Worm (Caenorhabditis elegans): ENCODE data around the gene dkf-2.

The dkf-2 gene

DNA sequence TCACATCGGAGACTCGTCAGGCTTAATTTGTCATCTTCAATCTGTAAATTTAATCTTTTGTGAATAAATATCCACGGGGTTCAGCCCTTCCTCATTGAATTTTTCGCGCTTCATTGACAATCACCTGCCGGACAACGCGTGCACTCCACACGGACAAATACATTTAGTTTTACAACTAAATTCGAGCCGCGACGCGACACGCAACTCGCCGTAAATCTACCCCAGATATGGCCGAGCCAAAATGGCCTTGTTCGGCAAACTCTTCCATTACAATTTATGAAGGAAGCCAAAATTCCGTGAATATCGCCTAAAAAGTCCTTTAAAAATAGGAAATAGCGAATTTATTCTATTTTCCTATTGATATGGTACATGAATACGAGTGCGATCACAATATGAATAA, 2.6 kb upstream of the dkf-2 start:
- TF ChIP-seq unc-62 (GFP tag; optimal IDR thresholded peaks at IDR 0.05), result no peak

DNA sequence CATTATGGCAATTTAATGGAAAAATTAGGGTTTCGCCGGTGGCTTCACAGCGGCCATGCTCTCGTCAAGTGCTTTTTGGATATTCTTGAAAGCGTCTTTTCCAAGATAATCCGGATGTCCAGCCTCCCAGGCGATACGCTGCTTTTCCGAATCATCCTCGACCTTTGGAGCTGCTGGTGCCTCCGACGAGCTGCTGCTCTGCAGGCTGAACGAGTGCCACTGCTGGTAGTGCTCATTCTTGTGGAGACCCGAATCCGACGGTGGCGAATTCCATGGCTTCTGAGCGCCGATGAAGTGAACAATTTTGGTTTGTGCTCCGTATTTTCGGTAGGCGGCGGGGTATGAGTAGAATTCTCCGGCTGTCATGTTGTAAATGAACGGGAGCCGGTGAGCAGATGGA, 2.2 kb upstream of the dkf-2 start:
- TF ChIP-seq unc-62 (GFP tag; optimal IDR thresholded peaks at IDR 0.05), result no peak

DNA sequence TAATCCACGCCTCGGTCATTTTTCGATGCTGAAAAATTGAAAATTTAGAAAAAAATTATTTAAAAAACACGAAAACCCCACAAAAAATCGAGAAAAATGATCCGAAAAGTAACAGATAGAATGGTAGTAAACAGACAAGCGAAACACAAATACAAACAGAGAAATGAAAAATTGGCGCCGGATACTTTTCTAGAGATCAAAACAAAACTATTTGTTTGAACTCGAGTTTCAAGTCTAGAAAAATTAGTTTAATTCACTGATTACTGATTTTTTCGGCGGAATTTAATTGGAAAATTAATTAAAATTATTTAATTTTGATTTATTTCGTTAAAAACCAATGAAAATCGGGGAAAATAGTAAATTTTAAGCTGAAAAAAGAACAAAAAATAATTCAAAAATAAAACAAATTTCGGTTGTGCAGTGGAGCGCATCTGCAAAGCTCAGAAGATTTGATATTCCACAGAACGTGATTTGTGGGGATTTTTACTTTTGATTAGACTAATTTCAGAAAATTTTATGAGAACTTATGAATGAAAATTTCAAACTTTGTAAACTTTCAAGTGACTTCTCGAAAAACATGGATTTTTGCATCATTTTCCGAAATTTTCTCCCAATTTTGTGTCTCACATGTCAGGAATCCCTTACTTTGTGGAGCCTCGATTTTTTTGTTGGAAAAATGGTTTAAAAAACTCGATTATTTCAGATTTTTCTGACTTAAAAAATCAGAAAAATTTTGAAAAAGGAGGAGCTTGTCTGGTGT, 1.0 kb upstream of the dkf-2 start, which contains the start of gene gyg-2:
TSS of gene gyg-2 (minus strand) at position 28 of the 760 bp plus-strand sequence.
- TF ChIP-seq unc-62 (GFP tag; optimal IDR thresholded peaks at IDR 0.05), result no peak

DNA sequence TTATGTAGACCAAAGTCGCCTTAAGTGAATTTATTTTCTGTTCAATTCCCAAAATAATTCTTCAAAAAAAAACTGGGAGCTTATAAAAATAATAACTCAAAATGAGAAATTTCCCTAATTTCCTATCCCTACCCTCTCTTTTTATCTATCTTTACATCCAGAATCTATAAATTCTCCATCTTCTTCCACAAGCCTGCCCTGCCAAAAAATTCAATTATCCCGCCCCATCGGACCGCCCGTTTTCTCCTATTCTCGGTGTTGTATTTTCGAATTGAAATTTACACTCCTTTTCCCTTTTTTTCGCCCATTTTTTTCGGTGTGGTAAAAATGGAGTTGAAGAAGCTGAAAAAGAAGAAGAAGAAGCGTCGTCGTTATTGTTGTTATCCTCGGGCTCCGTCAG, 2.1 kb downstream of the dkf-2 start:
- no peak for TF ChIP-seq unc-62 (GFP tag; optimal IDR thresholded peaks at IDR 0.05)

DNA sequence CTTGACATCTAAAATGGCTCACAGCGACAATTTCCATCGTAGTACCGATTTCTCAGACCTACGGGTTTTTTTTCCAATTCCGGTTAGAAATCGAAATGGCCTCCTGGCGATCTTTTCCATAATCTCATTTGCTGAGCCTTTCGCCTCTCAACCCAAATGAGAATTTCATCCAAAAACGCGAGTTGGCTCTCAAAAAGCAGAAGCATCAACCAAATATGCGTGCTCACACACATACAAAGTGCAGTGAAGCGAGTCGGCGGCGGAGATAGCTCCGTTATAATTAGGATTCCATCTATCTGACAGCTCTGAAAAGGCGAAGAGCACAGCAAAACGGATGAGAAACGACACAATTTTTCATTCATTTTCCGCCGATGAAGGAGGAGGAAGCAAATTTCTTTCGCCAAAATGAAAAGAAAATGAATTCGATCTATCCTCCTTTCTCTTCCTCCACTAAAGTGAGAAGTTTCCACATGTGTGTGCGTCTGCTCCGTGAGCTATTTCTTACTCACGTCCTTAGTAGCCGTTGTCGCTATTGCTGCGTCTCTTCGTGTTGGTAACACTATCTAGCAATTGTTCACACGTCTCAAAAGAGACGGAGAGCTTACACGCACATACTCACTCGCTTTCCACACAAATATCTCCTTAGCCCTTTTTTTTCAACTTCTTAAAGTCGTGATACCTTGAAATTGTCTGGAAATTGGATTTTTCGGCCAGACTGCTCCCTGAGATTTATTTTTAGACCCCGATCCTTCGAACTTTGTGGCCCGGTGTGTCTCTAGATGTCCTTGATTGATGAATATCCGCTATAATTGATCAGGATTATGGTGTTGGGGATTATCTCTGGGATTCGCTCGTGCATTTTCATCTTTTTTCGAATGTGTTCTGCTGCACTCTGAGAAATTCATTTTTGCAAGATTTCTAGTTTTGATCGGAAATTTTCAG, 4.9 kb downstream of the dkf-2 start:
- TF ChIP-seq unc-62 (GFP tag; optimal IDR thresholded peaks at IDR 0.05), result no peak

DNA sequence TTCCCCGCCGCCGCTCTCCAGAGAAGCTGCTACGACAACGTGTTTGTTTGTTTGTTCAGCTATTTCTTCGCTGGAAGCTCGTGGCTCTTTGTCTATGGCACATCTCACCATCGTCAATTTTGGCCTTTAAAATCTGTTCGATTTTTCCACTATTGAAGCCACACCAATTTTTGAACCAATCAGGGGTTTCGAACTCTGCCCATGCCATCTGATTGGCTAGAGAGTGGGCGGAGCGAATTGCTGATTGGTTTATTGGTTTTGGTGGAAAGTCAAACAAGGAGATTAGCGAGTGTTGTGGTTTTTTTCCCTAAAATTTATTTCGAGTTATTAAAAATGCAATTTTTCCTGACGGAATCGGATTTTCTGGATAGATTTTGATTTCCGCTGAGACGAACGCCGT, 8.7 kb downstream of the dkf-2 start:
- TF ChIP-seq unc-62 (GFP tag; optimal IDR thresholded peaks at IDR 0.05), result no peak

DNA sequence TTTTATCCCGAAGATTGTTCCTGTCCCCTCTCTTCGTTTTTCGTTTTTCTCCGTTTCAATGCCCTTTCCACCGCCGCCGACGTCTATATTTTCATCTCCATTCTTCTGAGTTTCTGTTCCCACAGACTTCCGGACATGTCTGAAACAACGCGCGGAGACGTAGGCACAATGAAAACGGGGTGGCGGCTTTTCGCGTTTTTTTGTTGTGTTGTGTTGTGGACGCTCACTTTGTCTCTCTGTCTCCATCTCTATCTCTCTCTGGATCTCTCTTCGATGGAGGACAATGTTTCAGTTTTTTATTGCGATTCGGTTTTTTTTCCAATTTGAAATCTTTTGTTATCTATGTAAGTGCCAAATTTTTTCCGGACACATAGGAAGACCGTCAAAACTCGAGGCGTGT, 12.5 kb downstream of the dkf-2 start:
- no peak for TF ChIP-seq unc-62 (GFP tag; optimal IDR thresholded peaks at IDR 0.05)

DNA sequence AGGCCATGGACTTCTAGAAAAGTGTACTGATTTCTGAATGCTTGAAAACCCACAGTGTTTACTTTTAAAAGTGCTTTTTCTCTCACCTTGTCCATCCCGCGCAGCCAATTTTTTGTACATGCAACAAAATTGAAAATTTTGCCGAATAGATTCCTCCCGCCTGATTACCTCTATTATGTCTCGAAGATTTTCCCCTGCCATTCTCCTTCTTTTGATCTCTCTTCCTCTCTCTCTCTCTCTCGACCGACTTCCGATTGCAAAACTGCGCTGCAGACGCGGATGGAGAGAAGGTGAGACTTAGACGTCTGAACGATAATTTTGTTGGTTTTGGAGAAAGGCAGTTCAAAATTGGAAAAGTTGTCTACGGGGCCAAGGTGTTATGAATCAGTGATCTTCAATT, 27.0 kb downstream of the dkf-2 start:
- TF ChIP-seq unc-62 (GFP tag; optimal IDR thresholded peaks at IDR 0.05), result no peak

DNA sequence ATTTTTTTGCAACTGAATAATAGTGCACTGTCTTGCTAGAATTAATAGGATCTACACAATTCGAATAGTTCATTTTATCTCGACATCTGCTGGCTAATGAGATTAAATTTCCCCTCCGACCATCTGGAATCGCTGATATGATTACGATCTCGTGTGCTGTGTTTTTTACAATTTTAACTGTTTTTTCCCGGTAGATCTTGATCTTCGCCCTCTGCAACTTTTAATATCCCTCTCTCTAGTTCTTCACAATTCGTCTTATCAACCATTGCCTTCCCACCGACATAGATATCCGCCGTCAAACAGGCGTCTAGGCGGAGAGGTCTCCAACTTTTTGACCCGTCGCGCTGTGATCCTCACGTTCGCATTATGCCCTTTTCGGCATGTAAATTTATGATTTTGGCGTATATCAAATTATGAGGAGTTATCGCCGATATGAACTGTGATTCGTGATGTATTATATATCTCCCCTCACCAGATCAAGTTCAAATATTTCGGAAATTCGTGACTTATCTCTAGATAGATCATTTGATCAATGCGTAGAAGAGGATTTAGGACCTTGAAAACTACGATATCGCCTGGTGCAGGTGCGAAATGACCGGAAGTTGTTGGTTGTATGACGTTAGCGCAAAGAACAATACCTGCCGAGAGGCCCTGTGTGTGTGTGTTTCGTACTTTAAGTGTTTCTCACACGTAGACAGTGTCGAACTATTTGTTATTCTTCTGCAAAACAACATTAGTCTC, 31.3 kb downstream of the dkf-2 start:
- TF ChIP-seq unc-62 (GFP tag; optimal IDR thresholded peaks at IDR 0.05), result no peak

DNA sequence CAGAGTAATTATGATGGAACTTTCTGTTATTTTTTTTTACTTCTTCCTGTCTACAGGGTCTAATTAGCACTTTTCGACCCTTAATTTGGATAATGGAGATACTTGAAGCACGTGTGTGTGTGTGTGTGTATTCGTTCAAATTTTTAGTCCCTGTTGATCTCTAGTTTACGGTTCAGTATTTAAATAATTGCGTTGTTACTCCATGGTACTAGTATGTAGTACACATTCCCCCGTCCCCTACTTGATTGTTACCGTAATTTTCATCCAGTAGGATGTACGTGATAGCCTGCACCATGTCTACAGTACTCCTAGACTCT, 31.8 kb downstream of the dkf-2 start:
- TF ChIP-seq unc-62 (GFP tag; optimal IDR thresholded peaks at IDR 0.05), result no peak

DNA sequence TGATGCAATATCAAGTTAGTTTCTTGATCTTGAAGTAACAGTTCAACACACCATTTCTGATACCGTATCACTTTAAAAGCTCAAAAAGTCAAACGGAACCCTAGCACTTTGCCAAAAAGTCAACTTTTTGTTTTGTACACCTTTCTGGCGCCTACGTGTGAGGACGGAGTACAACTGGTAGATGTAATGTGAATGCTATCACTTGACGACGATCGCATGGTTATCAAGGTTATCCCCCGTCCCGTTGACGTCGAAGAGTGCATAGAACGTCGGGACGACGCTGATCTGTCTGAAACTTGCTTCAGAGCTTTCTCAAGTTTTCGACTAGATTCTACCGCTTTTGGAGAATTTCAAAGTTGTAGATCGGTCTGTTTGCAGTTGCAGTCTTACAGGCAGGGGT, 32.5 kb downstream of the dkf-2 start:
- no peak for TF ChIP-seq unc-62 (GFP tag; optimal IDR thresholded peaks at IDR 0.05)

DNA sequence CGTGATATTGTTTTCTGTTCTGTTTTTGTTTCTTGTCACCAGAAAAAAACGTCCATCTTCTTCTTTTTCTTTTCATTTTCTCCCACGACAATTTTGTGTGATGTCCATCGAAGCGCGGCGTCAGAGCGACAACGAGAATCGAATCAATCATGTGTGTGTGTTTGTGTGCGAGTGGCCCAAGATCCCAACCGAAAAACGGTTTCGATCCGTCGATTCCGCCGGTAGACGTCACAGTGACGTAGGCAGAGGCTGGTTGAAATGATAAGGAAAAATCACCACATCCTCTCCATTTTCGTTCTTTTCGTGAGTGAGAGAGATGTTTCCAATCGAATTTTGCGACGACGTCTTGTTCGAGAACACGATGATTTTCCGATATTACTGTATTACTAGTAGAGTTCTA, 33.1 kb downstream of the dkf-2 start:
- no peak for TF ChIP-seq unc-62 (GFP tag; optimal IDR thresholded peaks at IDR 0.05)

DNA sequence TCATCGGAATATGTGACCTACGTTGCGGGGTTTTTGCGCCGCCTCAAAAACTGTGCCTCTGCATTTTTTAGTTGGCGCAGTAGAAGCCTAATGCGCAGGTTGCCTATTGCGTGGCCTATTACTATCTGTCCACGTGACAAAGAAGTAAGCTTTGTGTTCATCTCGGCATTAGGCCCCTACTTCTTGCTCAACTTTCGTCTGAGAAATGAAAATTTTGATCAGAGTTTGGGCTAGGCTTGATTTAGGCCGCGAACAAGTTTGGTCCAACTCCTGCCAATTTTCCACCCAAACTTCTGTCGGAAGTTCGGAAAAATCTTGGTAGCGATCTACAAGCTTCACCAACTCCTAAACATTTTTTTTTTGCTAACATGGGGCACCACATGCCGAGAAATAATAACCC, 34.6 kb downstream of the dkf-2 start:
- no peak for TF ChIP-seq unc-62 (GFP tag; optimal IDR thresholded peaks at IDR 0.05)

DNA sequence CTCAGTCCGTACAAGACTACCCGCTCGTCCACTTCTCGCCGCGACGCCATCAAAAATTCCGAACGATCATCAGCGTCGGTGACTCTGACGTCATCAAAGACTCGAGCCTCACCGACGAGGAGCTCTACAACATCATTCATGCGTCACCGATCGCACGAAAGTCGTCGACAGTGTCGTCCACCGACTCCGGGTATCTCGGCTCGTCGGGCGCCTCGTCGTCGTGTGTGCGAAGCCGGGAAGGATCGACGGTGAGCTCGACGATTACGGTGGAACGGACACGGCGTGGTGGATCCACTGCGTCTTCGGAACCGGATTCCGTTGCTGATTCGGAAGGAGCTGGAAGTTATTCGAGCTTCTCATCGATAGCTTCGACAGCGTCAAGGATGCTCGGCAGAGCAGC, 37.4 kb downstream of the dkf-2 start:
- TF ChIP-seq unc-62 (GFP tag; optimal IDR thresholded peaks at IDR 0.05), result no peak

DNA sequence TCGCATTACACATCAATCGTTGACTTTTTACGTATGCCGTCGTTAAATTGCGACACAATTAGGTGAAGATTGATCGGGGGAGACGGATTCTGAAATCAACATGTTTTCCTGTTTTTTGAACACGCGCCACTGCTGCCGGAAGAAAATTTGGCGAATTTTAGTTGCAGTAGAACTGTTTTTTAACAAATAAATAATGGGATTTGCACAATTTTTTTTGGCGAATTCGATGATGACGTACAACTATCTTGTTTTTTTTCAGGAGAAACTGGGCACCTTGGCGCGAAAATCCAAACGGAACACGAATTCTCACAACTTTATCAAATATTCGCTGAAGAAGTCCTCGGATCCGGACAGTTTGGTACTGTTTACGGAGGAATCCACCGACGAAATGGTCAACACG, 38.6 kb downstream of the dkf-2 start:
- TF ChIP-seq unc-62 (GFP tag; optimal IDR thresholded peaks at IDR 0.05), result no peak

DNA sequence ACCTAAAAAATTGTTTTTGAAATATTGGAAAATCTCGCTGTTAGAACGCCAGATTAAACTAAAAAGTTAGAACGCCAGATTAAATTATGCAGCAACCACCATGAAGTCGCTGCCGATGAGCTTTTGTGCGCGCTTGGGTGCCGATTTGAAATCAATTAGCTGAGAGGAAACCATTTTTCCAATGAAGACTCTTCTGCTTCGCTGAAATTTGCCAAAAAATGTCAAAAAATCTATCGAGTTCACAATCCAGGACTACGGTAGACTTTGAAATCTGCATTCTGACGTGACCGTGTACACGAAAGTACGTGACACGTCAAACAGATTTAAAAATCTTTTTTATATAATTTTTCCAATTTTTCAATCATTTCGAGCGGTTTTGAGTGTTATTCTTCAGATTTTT, 41.5 kb downstream of the dkf-2 start, which contains the start of gene immt-2:
TSS of gene immt-2 (plus strand) at position 301 of the 400 bp plus-strand sequence.
- no peak for TF ChIP-seq unc-62 (GFP tag; optimal IDR thresholded peaks at IDR 0.05)

All from whole organism, dauer.